Worm (Caenorhabditis elegans) whole organism, mixed stage, embryonic: ENCODE data around the gene unc-26.
A peak's percentile ranks its signal among the peaks of the same experiment; 100 is the strongest.

Source experiments
- blmp-1 ChIP-seq: fragments of 150-350 bp; optimal IDR thresholded peaks from 2 replicates; lab custom pipeline; 2014; ENCODE audit warnings: missing biosample characterization, missing genetic modification characterization
- elt-1 ChIP-seq: sonication (generic microtip); optimal IDR thresholded peaks from 2 replicates; lab custom pipeline; 2017; ENCODE audit warnings: missing genetic modification characterization, mild to moderate bottlenecking, missing compliant biosample characterization, antibody characterized with exemption, moderate library complexity, borderline replicate concordance; ENCODE audit not compliant: insufficient read depth
- hlh-1 ChIP-seq: fragments of 150-350 bp; optimal IDR thresholded peaks from 2 replicates; lab custom pipeline; 2014; ENCODE audit warnings: missing biosample characterization, missing genetic modification reagents, missing genetic modification characterization
- mab-5 ChIP-seq: fragments of 150-350 bp; optimal IDR thresholded peaks from 2 replicates; lab custom pipeline; 2014; ENCODE audit warnings: missing biosample characterization, missing genetic modification characterization
- mep-1 ChIP-seq: fragments of 150-350 bp; optimal IDR thresholded peaks from 2 replicates; lab custom pipeline; 2017; ENCODE audit warnings: missing biosample characterization, missing genetic modification reagents, missing genetic modification characterization, inconsistent platforms
- nhr-12 ChIP-seq: fragments of 150-350 bp; optimal IDR thresholded peaks from 2 replicates; lab custom pipeline; 2014; ENCODE audit warnings: missing biosample characterization, missing genetic modification characterization
- nhr-28 ChIP-seq: fragments of 150-350 bp; optimal IDR thresholded peaks from 2 replicates; lab custom pipeline; 2014; ENCODE audit warnings: missing biosample characterization, missing genetic modification characterization
- sem-2 ChIP-seq: fragments of 200-800 bp; sonication (Bioruptor generic); optimal IDR thresholded peaks from 2 replicates; lab custom pipeline; 2018; ENCODE audit warnings: mild to moderate bottlenecking, missing genetic modification characterization, missing compliant biosample characterization
- unc-62 ChIP-seq: fragments of 150-350 bp; optimal IDR thresholded peaks from 2 replicates; lab custom pipeline; 2014; ENCODE audit warnings: missing biosample characterization, missing genetic modification reagents, missing genetic modification characterization

- TF ChIP-seq nhr-28 (tag; lab: Kevin White, UChicago) (no peak), elt-1 (no peak), blmp-1 (tag; lab: Kevin White, UChicago) (no peak), mep-1 (tag; lab: Kevin White, UChicago) (peak; percentile 28), sem-2 (GFP tag; lab: Kevin White, UChicago) (no peak), mab-5 (tag; lab: Kevin White, UChicago) (no peak), hlh-1 (tag; lab: Kevin White, UChicago) (no peak), nhr-12 (tag; lab: Kevin White, UChicago) (no peak), unc-62 (GFP tag; lab: Kevin White, UChicago) (no peak)
These were observed 40.9 kb downstream of the unc-26 start for ce11 chrIV:13231393-13231792.
